Worm (Caenorhabditis elegans): ENCODE results near the gene F12F6.7.

The F12F6.7 gene

DNA sequence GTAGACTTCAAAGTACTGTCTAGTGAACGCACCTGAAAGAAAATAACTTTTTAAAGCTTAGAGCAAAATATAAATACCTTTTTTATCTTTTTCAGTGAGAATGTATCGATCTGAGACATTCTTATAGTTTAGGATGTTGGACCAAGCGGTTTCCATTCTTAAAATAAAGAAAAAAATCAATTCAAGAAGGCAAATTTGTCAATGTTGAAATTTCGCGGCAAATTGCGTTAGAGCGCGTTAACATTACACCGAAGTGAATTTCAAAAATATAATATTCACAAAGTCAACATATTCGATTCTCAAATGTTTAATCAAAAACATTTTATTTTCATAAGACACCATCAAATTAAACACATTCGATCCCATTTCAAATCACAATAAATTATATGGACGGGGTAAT is at the start of gene F12F6.7:
F12F6.7 (minus strand) TSS at position 157 of the 400 bp plus-strand sequence.
- TF ChIP-seq lsy-2 (tag; optimal IDR thresholded peaks at IDR 0.05) (no peak), ceh-83 (GFP tag; optimal IDR thresholded peaks at IDR 0.05) (no peak), mab-5 (tag; optimal IDR thresholded peaks at IDR 0.05) (no peak), nhr-76 (tag; optimal IDR thresholded peaks at IDR 0.05) (no peak), nhr-28 (tag; optimal IDR thresholded peaks at IDR 0.05) (no peak), nhr-12 (tag; optimal IDR thresholded peaks at IDR 0.05) (no peak), flh-1 (GFP tag; optimal IDR thresholded peaks at IDR 0.05) (no peak)

DNA sequence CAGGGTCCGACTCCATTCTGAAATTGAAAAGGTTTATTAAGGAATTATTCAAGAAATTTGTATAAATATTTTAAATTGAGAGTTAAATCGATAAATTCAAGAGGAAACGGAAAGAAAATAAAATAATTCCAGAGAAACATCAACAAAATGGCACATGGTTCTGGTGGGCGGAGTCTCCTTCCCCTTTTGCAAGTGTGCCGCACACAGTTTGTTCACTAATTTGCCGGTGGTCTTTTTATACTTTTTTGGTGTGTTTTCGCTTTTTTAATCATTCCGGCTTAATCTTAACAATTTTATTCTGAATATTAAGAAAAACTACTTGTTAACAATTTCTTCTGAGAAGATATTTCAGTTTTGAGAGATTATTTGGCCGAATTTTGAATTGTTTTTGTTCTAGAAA is 43.3 kb upstream of the F12F6.7 start, which contains the start of the genes ragc-1 and Y24F12A.1:
ragc-1 (minus strand) TSS at position 25 of the 400 bp plus-strand sequence.
Y24F12A.1 (plus strand) TSS at position 346 of the 400 bp plus-strand sequence.
- TF ChIP-seq mab-5 (tag; optimal IDR thresholded peaks at IDR 0.05) (no peak), mep-1 (tag; optimal IDR thresholded peaks at IDR 0.05) (peak; percentile 75), M03D4.4 (tag; optimal IDR thresholded peaks at IDR 0.05) (peak; percentile 57), blmp-1 (tag; optimal IDR thresholded peaks at IDR 0.05) (no peak), bed-3 (GFP tag; optimal IDR thresholded peaks at IDR 0.05) (peak; percentile 42), snpc-4 (tag; optimal IDR thresholded peaks at IDR 0.05) (no peak), unc-120 (tag; optimal IDR thresholded peaks at IDR 0.05; ENCODE audit: poor library complexity, severe bottlenecking) (peak; percentile 19), tbx-8 (GFP tag; optimal IDR thresholded peaks at IDR 0.05) (no peak), lsy-2 (tag; optimal IDR thresholded peaks at IDR 0.05) (peak; percentile 42), cnd-1 (tag; optimal IDR thresholded peaks at IDR 0.05) (no peak), nhr-237 (tag; optimal IDR thresholded peaks at IDR 0.05) (peak; percentile 12), sptf-1 (tag; optimal IDR thresholded peaks at IDR 0.05) (peak; percentile 58), ceh-83 (GFP tag; optimal IDR thresholded peaks at IDR 0.05) (no peak), hlh-1 (tag; optimal IDR thresholded peaks at IDR 0.05) (peak; percentile 71), mls-2 (tag; optimal IDR thresholded peaks at IDR 0.05) (no peak), flh-1 (GFP tag; optimal IDR thresholded peaks at IDR 0.05) (peak; percentile 10), drap-1 (GFP tag; optimal IDR thresholded peaks at IDR 0.05) (no peak), elt-3 (tag; optimal IDR thresholded peaks at IDR 0.05) (no peak), nhr-2 (tag; optimal IDR thresholded peaks at IDR 0.05) (no peak), ceh-39 (tag; optimal IDR thresholded peaks at IDR 0.05) (no peak), lin-13 (tag; optimal IDR thresholded peaks at IDR 0.05) (no peak), ztf-11 (tag; optimal IDR thresholded peaks at IDR 0.05) (no peak), lin-32 (GFP tag; optimal IDR thresholded peaks at IDR 0.05) (no peak), unc-39 (tag; optimal IDR thresholded peaks at IDR 0.05) (no peak), nhr-12 (tag; optimal IDR thresholded peaks at IDR 0.05) (no peak), pha-4 (tag; optimal IDR thresholded peaks at IDR 0.05) (peak; percentile 36), ceh-43 (GFP tag; optimal IDR thresholded peaks at IDR 0.05) (peak; percentile 69), ham-2 (GFP tag; optimal IDR thresholded peaks at IDR 0.05) (no peak), nhr-28 (tag; optimal IDR thresholded peaks at IDR 0.05) (no peak), unc-62 (GFP tag; optimal IDR thresholded peaks at IDR 0.05) (no peak), nhr-76 (tag; optimal IDR thresholded peaks at IDR 0.05) (no peak), ces-1 (GFP tag; optimal IDR thresholded peaks at IDR 0.05) (peak; percentile 40), elt-1 (tag; optimal IDR thresholded peaks at IDR 0.05; ENCODE audit: borderline replicate concordance, insufficient read depth) (peak; percentile 17), sem-2 (GFP tag; optimal IDR thresholded peaks at IDR 0.05) (peak; percentile 39), zip-8 (tag; optimal IDR thresholded peaks at IDR 0.05) (no peak)

DNA sequence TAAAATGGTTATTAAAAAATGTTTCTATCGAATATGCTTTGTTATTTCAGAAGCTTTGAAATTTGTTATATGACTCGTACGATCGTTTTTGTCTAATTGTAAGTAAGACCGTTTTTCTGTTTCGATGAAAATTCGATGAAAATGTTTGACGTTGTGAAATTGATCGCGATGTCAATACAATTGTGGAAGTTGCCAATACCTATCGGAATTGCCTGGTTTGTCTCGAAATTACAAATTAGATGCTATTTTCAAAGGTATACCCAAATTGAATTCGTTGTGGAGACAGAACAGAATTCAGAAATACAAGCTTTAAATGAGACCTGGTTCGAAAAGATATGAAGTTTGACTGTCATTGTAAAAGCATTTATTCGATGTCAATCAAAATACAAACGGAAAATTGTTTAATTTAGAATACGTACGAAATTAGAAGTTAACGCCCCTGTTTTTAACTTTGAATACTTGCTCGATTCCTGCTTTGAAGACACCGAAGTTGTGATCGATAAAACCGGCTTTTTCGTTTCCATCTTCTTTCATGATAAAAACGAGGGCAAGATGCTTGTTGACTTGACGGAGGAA is 41.7 kb upstream of the F12F6.7 start:
- TF ChIP-seq ztf-11 (tag; optimal IDR thresholded peaks at IDR 0.05) (no peak), pha-4 (tag; optimal IDR thresholded peaks at IDR 0.05) (no peak), nhr-237 (tag; optimal IDR thresholded peaks at IDR 0.05) (no peak), unc-39 (tag; optimal IDR thresholded peaks at IDR 0.05) (no peak), zip-8 (tag; optimal IDR thresholded peaks at IDR 0.05) (no peak), mep-1 (tag; optimal IDR thresholded peaks at IDR 0.05) (no peak), nhr-12 (tag; optimal IDR thresholded peaks at IDR 0.05) (no peak), elt-3 (tag; optimal IDR thresholded peaks at IDR 0.05) (no peak), nhr-28 (tag; optimal IDR thresholded peaks at IDR 0.05) (no peak), bed-3 (GFP tag; optimal IDR thresholded peaks at IDR 0.05) (no peak), tbx-8 (GFP tag; optimal IDR thresholded peaks at IDR 0.05) (no peak)
